Worm (Caenorhabditis elegans): Measurements from ENCODE around the gene isw-1.

DNA sequence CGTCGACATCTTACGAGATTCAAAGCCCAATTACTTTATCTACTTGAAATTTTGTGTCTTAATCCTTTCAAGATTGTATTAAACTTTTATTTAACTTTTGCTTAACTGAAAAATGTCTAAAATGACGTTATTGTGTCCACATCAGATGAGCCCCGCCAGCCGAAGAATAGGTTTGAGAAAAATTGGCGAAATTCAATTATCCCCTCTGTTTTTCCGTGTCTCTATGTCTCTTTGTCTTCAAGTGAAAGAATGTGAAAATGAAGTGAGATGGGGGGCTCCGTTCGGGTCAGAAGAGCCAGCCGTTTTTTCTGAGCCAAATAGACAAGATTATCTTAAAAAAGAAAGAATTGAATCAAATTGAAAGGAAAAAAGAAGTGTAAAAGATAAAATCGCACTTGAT is 32.6 kb downstream of the isw-1 start:
- TF ChIP-seq fkh-6 (tag; optimal IDR thresholded peaks at IDR 0.05) = no peak
- no peak for TF ChIP-seq rnt-1 (tag; optimal IDR thresholded peaks at IDR 0.05)
- TF ChIP-seq F13H6.1 (tag; optimal IDR thresholded peaks at IDR 0.05) = no peak
- no peak for TF ChIP-seq ama-1 (optimal IDR thresholded peaks at IDR 0.05)
- TF ChIP-seq K09A11.1 (tag; optimal IDR thresholded peaks at IDR 0.05; ENCODE audit: insufficient read depth) = no peak
- TF ChIP-seq ets-4 (tag; optimal IDR thresholded peaks at IDR 0.05) = no peak
- TF ChIP-seq ceh-30 (tag; optimal IDR thresholded peaks at IDR 0.05) = no peak
